Fruit fly (Drosophila melanogaster): Measurements from ENCODE around the gene ear.
A peak's percentile ranks its signal among the peaks of the same experiment; 100 is the strongest.

ear gene

DNA sequence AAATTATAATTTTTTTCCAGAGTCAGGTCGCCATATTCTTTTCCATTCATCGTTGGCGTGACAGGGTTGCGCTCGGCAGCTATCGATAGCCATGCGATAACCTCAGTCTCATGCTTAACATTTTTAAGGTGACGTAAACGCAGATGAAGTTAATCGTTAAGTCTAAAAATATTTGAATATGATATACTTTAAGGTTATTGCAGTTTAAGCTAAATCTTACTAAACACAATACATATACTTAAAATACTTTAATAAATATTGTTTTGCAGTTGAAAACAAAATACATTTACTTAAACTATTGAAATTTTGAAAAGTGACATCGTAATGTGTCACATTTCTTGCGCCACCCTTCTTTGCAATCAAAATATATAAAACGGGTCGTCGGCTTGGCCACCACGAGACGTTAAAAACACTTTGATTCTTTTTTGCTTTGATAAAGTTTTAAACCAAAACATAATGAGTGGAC is 45.4 kb upstream of the ear start, which contains the start of the genes Cp190 and CG4338 (continued):
- peak; percentile 98 for TF ChIP-seq CG3847 (GFP tag; IDR thresholded peaks at IDR 0.05)
- no peak; the same call in none of the 2 replicates for TF ChIP-seq CG4730 (GFP tag; IDR thresholded peaks at IDR 0.05)
- no peak for TF ChIP-seq Trl (optimal IDR thresholded peaks at IDR 0.05)
- peak; percentile 90 for TF ChIP-seq Trl (GFP tag; optimal IDR thresholded peaks at IDR 0.05)
- TF ChIP-seq klu (GFP tag; IDR thresholded peaks at IDR 0.05) = peak; percentile 96
- TF ChIP-seq Bdp1 (GFP tag; optimal IDR thresholded peaks at IDR 0.05) = peak; percentile 87
- peak; percentile 88 for TF ChIP-seq CG16779 (GFP tag; IDR thresholded peaks at IDR 0.05)
- peak; percentile 94 for TF ChIP-seq Ada2b (GFP tag; IDR thresholded peaks at IDR 0.05)
- TF ChIP-seq Xrp1 (GFP tag; IDR thresholded peaks at IDR 0.05) = peak; percentile 98
- peak; percentile 86 for TF ChIP-seq TFAM (GFP tag; optimal IDR thresholded peaks at IDR 0.05)
- peak; percentile 97 for TF ChIP-seq slbo (GFP tag; IDR thresholded peaks at IDR 0.05)
- TF ChIP-seq odd (GFP tag; optimal IDR thresholded peaks at IDR 0.05) = peak; percentile 97
- peak; percentile 97 for TF ChIP-seq trem (tag; optimal IDR thresholded peaks at IDR 0.05)
- peak; percentile 98 for TF ChIP-seq Ptx1 (GFP tag; IDR thresholded peaks at IDR 0.05)
- peak; percentile 97 for TF ChIP-seq HHEX (GFP tag; optimal IDR thresholded peaks at IDR 0.05)
- TF ChIP-seq Gug (GFP tag; IDR thresholded peaks at IDR 0.05) = peak; percentile 92
- TF ChIP-seq emc (GFP tag; optimal IDR thresholded peaks at IDR 0.05) = peak; percentile 78
- peak; percentile 98 for TF ChIP-seq CG10209 (GFP tag; optimal IDR thresholded peaks at IDR 0.05)
- TF ChIP-seq knrl (GFP tag; IDR thresholded peaks at IDR 0.05; ENCODE audit: partially characterized antibody) = peak; percentile 81
- TF ChIP-seq sr (GFP tag; IDR thresholded peaks at IDR 0.05) = peak; percentile 51; the same call in 1 of the 3 replicates
- peak; percentile 96 for TF ChIP-seq ttk (GFP tag; IDR thresholded peaks at IDR 0.05)
- peak; percentile 71 for TF ChIP-seq crol (GFP tag; IDR thresholded peaks at IDR 0.05)
- peak; percentile 96 for TF ChIP-seq CG1529 (GFP tag; optimal IDR thresholded peaks at IDR 0.05)
- TF ChIP-seq CG7839 (tag; optimal IDR thresholded peaks at IDR 0.05) = peak; percentile 99
- TF ChIP-seq Neu2 (GFP tag; optimal IDR thresholded peaks at IDR 0.05; ENCODE audit: borderline replicate concordance) = no peak
- peak; percentile 95 for TF ChIP-seq Hand (GFP tag; optimal IDR thresholded peaks at IDR 0.05)
- TF ChIP-seq CG12299 (tag; optimal IDR thresholded peaks at IDR 0.05) = peak; percentile 99
- TF ChIP-seq jumu (GFP tag; optimal IDR thresholded peaks at IDR 0.05) = peak; percentile 86
- TF ChIP-seq p53 (GFP tag; optimal IDR thresholded peaks at IDR 0.05) = peak; percentile 55
- peak; percentile 87 for TF ChIP-seq CG7786 (GFP tag; optimal IDR thresholded peaks at IDR 0.05)
- peak; percentile 83 for TF ChIP-seq maf-S (GFP tag; optimal IDR thresholded peaks at IDR 0.05)
- peak; percentile 95 for TF ChIP-seq Drgx (GFP tag; IDR thresholded peaks at IDR 0.05)
- peak; percentile 98 for TF ChIP-seq CG4328 (GFP tag; optimal IDR thresholded peaks at IDR 0.05)
- peak; percentile 89 for TF ChIP-seq CG9609 (GFP tag; optimal IDR thresholded peaks at IDR 0.05)
- TF ChIP-seq Bteb2 (GFP tag; optimal IDR thresholded peaks at IDR 0.05) = peak; percentile 93
- TF ChIP-seq CG3163 (GFP tag; optimal IDR thresholded peaks at IDR 0.05) = peak; percentile 63
- peak; percentile 98 for TF ChIP-seq CG10147 (GFP tag; optimal IDR thresholded peaks at IDR 0.05)
- TF ChIP-seq CG15073 (GFP tag; optimal IDR thresholded peaks at IDR 0.05) = peak; percentile 78
- peak; percentile 92 for TF ChIP-seq gsb (GFP tag; IDR thresholded peaks at IDR 0.05)
- TF ChIP-seq Opbp (GFP tag; IDR thresholded peaks at IDR 0.05; ENCODE audit: partially characterized antibody) = peak; percentile 80
- peak; percentile 92 for TF ChIP-seq ken (GFP tag; IDR thresholded peaks at IDR 0.05)
- TF ChIP-seq Fer3 (tag; optimal IDR thresholded peaks at IDR 0.05) = peak; percentile 99
- peak; percentile 95 for TF ChIP-seq CG6854 (GFP tag; optimal IDR thresholded peaks at IDR 0.05)
- peak; percentile 89 for TF ChIP-seq Rx (GFP tag; IDR thresholded peaks at IDR 0.05)
- TF ChIP-seq CG9437 (GFP tag; optimal IDR thresholded peaks at IDR 0.05) = peak; percentile 96
- TF ChIP-seq CHES-1-like (GFP tag; optimal IDR thresholded peaks at IDR 0.05) = peak; percentile 89
- TF ChIP-seq CG11247 (GFP tag; IDR thresholded peaks at IDR 0.05) = peak; percentile 95
- peak; percentile 96 for TF ChIP-seq vfl (GFP tag; optimal IDR thresholded peaks at IDR 0.05)
- peak; percentile 91 for TF ChIP-seq ap (GFP tag; IDR thresholded peaks at IDR 0.05)
- peak; percentile 95 for TF ChIP-seq CG14441 (GFP tag; IDR thresholded peaks at IDR 0.05)
- TF ChIP-seq Nf-YA (GFP tag; IDR thresholded peaks at IDR 0.05) = peak; percentile 87
- TF ChIP-seq CG11093 (GFP tag; IDR thresholded peaks at IDR 0.05) = peak; percentile 96
